Worm (Caenorhabditis elegans) whole organism, young adult: ENCODE results near the gene col-98.
A peak's percentile ranks its signal among the peaks of the same experiment; 100 is the strongest.

Experiments
- B0261.1 ChIP-seq: sonication (generic microtip); optimal IDR thresholded peaks from 2 replicates; lab custom pipeline; 2016; ENCODE audit warnings: mild to moderate bottlenecking, missing genetic modification characterization, moderate library complexity, missing compliant biosample characterization
- B0336.3 ChIP-seq: fragments of 200-800 bp; sonication (Bioruptor generic); IDR thresholded peaks from 2 replicates; pipeline ENCODE4 v1.3.6; 2022; ENCODE audit warnings: missing genetic modification characterization, missing compliant biosample characterization
- C06A6.2 ChIP-seq: fragments of 200-800 bp; sonication (Bioruptor generic); conservative IDR thresholded peaks from 2 replicates; pipeline ENCODE4 v1.3.6; 2022; ENCODE audit warnings: missing genetic modification characterization, missing compliant biosample characterization
- D2030.7 ChIP-seq: fragments of 200-800 bp; sonication (Bioruptor generic); IDR thresholded peaks from 2 replicates; pipeline ENCODE4 v1.3.6; 2022; ENCODE audit warnings: missing genetic modification reagents, missing genetic modification characterization, missing compliant biosample characterization
- F22D6.2 ChIP-seq: sonication (generic microtip); optimal IDR thresholded peaks from 2 replicates; lab custom pipeline; 2016; ENCODE audit warnings: mild to moderate bottlenecking, missing genetic modification characterization, missing compliant biosample characterization
- F33H1.4 ChIP-seq: fragments of 200-800 bp; sonication (Bioruptor generic); IDR thresholded peaks from 2 replicates; pipeline ENCODE4 v1.3.6; 2022; ENCODE audit warnings: missing genetic modification reagents, missing genetic modification characterization, missing compliant biosample characterization
- F37B4.10 ChIP-seq: fragments of 200-800 bp; sonication (Bioruptor generic); IDR thresholded peaks from 2 replicates; pipeline ENCODE4 v1.3.6; 2022; ENCODE audit warnings: missing genetic modification characterization, missing compliant biosample characterization
- F49E8.2 ChIP-seq: sonication (generic microtip); optimal IDR thresholded peaks from 3 replicates; lab custom pipeline; 2017; ENCODE audit warnings: missing genetic modification characterization, mild to moderate bottlenecking, missing compliant biosample characterization, antibody characterized with exemption, moderate library complexity; ENCODE audit not compliant: insufficient read depth
- F55B11.4 ChIP-seq: sonication (generic microtip); optimal IDR thresholded peaks from 2 replicates; lab custom pipeline; 2016; ENCODE audit warnings: missing compliant biosample characterization, missing genetic modification characterization, borderline replicate concordance; ENCODE audit not compliant: insufficient read depth
- F57C9.4 ChIP-seq: sonication (generic microtip); optimal IDR thresholded peaks from 2 replicates; lab custom pipeline; 2017; ENCODE audit warnings: mild to moderate bottlenecking, missing genetic modification characterization, missing compliant biosample characterization
- T07F8.4 ChIP-seq: sonication (generic microtip); optimal IDR thresholded peaks from 2 replicates; lab custom pipeline; 2016; ENCODE audit warnings: mild to moderate bottlenecking, missing genetic modification characterization, moderate library complexity, missing compliant biosample characterization
- Y67H2A.10 ChIP-seq: fragments of 200-800 bp; sonication (Bioruptor generic); conservative IDR thresholded peaks from 2 replicates; pipeline ENCODE4 v1.3.6; 2022; ENCODE audit warnings: missing genetic modification reagents, missing genetic modification characterization, missing compliant biosample characterization
- ZK185.1 ChIP-seq: sonication (generic microtip); optimal IDR thresholded peaks from 2 replicates; lab custom pipeline; 2016; ENCODE audit warnings: mild to moderate bottlenecking, missing genetic modification characterization, missing compliant biosample characterization; ENCODE audit not compliant: poor library complexity, severe bottlenecking
- aptf-3 ChIP-seq: fragments of 200-800 bp; sonication (Bioruptor generic); IDR thresholded peaks from 2 replicates; pipeline ENCODE4 v1.3.6; 2022; ENCODE audit warnings: missing genetic modification characterization, missing compliant biosample characterization
- ccch-3 ChIP-seq: fragments of 200-800 bp; sonication (Bioruptor generic); optimal IDR thresholded peaks from 2 replicates; lab custom pipeline; 2018; ENCODE audit warnings: mild to moderate bottlenecking, missing genetic modification characterization, missing compliant biosample characterization
- ceh-100 ChIP-seq: fragments of 200-800 bp; sonication (Bioruptor generic); IDR thresholded peaks from 2 replicates; pipeline ENCODE4 v1.3.6; 2022; ENCODE audit warnings: missing genetic modification reagents, missing genetic modification characterization, missing compliant biosample characterization
- ceh-58 ChIP-seq: fragments of 200-800 bp; sonication (Bioruptor generic); IDR thresholded peaks from 2 replicates; pipeline ENCODE4 v1.3.6; 2022; ENCODE audit warnings: missing genetic modification characterization, missing compliant biosample characterization
- dox-1 ChIP-seq: fragments of 200-800 bp; sonication (Bioruptor generic); IDR thresholded peaks from 2 replicates; pipeline ENCODE4 v1.3.6; 2022; ENCODE audit warnings: missing genetic modification reagents, missing genetic modification characterization, missing compliant biosample characterization
- efl-1 ChIP-seq: fragments of 150-350 bp; optimal IDR thresholded peaks from 2 replicates; lab custom pipeline; 2014; ENCODE audit warnings: missing biosample characterization, missing genetic modification reagents, missing genetic modification characterization
- egrh-3 ChIP-seq: fragments of 200-800 bp; sonication (Bioruptor generic); IDR thresholded peaks from 2 replicates; pipeline ENCODE4 v1.3.6; 2022; ENCODE audit warnings: missing genetic modification reagents, missing genetic modification characterization, missing compliant biosample characterization
- ets-4 ChIP-seq: fragments of 200-800 bp; sonication (Bioruptor generic); optimal IDR thresholded peaks from 2 replicates; lab custom pipeline; 2018; ENCODE audit warnings: mild to moderate bottlenecking, missing genetic modification characterization, missing compliant biosample characterization
- hlh-26 ChIP-seq: fragments of 200-800 bp; sonication (Bioruptor generic); conservative IDR thresholded peaks from 2 replicates; pipeline ENCODE4 v1.3.6; 2022; ENCODE audit warnings: missing genetic modification reagents, missing genetic modification characterization, missing compliant biosample characterization
- hmg-1.2 ChIP-seq: fragments of 200-800 bp; sonication (Bioruptor generic); IDR thresholded peaks from 2 replicates; pipeline ENCODE4 v1.3.6; 2022; ENCODE audit warnings: missing genetic modification reagents, missing genetic modification characterization, missing compliant biosample characterization
- lin-26 ChIP-seq: fragments of 200-800 bp; sonication (Bioruptor generic); IDR thresholded peaks from 2 replicates; pipeline ENCODE4 v1.3.6; 2022; ENCODE audit warnings: missing genetic modification reagents, missing genetic modification characterization, missing compliant biosample characterization
- lir-1 ChIP-seq: fragments of 200-800 bp; sonication (Bioruptor generic); conservative IDR thresholded peaks from 2 replicates; pipeline ENCODE4 v1.3.6; 2022; ENCODE audit warnings: missing genetic modification reagents, missing genetic modification characterization, missing compliant biosample characterization
- lsl-1 ChIP-seq: fragments of 200-800 bp; sonication (Bioruptor generic); optimal IDR thresholded peaks from 2 replicates; lab custom pipeline; 2018; ENCODE audit warnings: mild to moderate bottlenecking, missing genetic modification characterization, moderate library complexity, missing compliant biosample characterization
- nfya-2 ChIP-seq: fragments of 200-800 bp; sonication (Bioruptor generic); IDR thresholded peaks from 2 replicates; pipeline ENCODE4 v1.3.6; 2022; ENCODE audit warnings: missing genetic modification reagents, missing genetic modification characterization, missing compliant biosample characterization
- sea-2 ChIP-seq: fragments of 200-800 bp; sonication (Bioruptor generic); IDR thresholded peaks from 2 replicates; pipeline ENCODE4 v1.3.6; 2022; ENCODE audit warnings: missing genetic modification characterization, missing compliant biosample characterization
- snpc-1.1 ChIP-seq: sonication (generic microtip); optimal IDR thresholded peaks from 2 replicates; lab custom pipeline; 2017; ENCODE audit warnings: missing genetic modification characterization, mild to moderate bottlenecking, missing compliant biosample characterization, antibody characterized with exemption, moderate library complexity, missing genotype, missing genetic modification reagents; ENCODE audit not compliant: insufficient read depth
- somi-1 ChIP-seq: fragments of 200-800 bp; sonication (Bioruptor generic); optimal IDR thresholded peaks from 2 replicates; lab custom pipeline; 2018; ENCODE audit warnings: mild to moderate bottlenecking, missing genetic modification characterization, missing compliant biosample characterization
- xnd-1 ChIP-seq: sonication (generic microtip); optimal IDR thresholded peaks from 2 replicates; lab custom pipeline; 2016; ENCODE audit warnings: missing genotype, missing genetic modification reagents, missing genetic modification characterization, missing compliant biosample characterization
- zfh-2 ChIP-seq: fragments of 200-800 bp; sonication (Bioruptor generic); conservative IDR thresholded peaks from 2 replicates; pipeline ENCODE4 v1.3.6; 2022; ENCODE audit warnings: missing genetic modification reagents, missing genetic modification characterization, missing compliant biosample characterization
- zim-3 ChIP-seq: sonication (generic microtip); optimal IDR thresholded peaks from 2 replicates; lab custom pipeline; 2017; ENCODE audit warnings: mild to moderate bottlenecking, missing genetic modification characterization, moderate library complexity, missing compliant biosample characterization
- ztf-3 ChIP-seq: fragments of 200-800 bp; sonication (Bioruptor generic); optimal IDR thresholded peaks from 2 replicates; lab custom pipeline; 2018; ENCODE audit warnings: mild to moderate bottlenecking, missing genetic modification characterization, missing compliant biosample characterization
- ztf-6 ChIP-seq: fragments of 200-800 bp; sonication (Bioruptor generic); IDR thresholded peaks from 2 replicates; pipeline ENCODE4 v1.3.6; 2022; ENCODE audit warnings: missing genetic modification reagents, missing genetic modification characterization, missing compliant biosample characterization

Gene col-98

ce11 chrIII:13032429-13033018 is 13.7 kb downstream of the col-98 start (continued):
- TF ChIP-seq hmg-1.2 (GFP tag; lab: Robert Waterston, UW) (no peak), ceh-58 (GFP tag; lab: Robert Waterston, UW) (peak; percentile 71; the same call in 1 of the 2 replicates), ets-4 (GFP tag; lab: Kevin White, UChicago) (peak; percentile 35), somi-1 (GFP tag; lab: Kevin White, UChicago) (no peak), F37B4.10 (GFP tag; lab: Robert Waterston, UW) (no peak), lsl-1 (GFP tag; lab: Kevin White, UChicago) (no peak), Y67H2A.10 (0 out of 2 replicates have a peak, but pooled peaks have one; percentile 6), ztf-3 (no peak), hlh-26 (GFP tag; lab: Robert Waterston, UW) (no peak), xnd-1 (tag; lab: Kevin White, UChicago) (no peak), T07F8.4 (tag; lab: Kevin White, UChicago) (no peak), ceh-100 (GFP tag; lab: Robert Waterston, UW) (no peak), snpc-1.1 (tag; lab: Kevin White, UChicago) (no peak), F55B11.4 (tag; lab: Kevin White, UChicago) (no peak), B0261.1 (tag; lab: Kevin White, UChicago) (no peak), sea-2 (GFP tag; lab: Robert Waterston, UW) (no peak)

ce11 chrIII:13039739-13040138 is 20.9 kb downstream of the col-98 start, which contains the start of gene F54F12.2:
Gene F54F12.2, plus strand, starts transcription at chrIII:13040039.
- no peak for TF ChIP-seq F37B4.10 (GFP tag; lab: Robert Waterston, UW)
- no peak for TF ChIP-seq B0336.3 (GFP tag; lab: Robert Waterston, UW)
- no peak for TF ChIP-seq F33H1.4
- TF ChIP-seq zim-3 (tag; lab: Kevin White, UChicago), result no peak
- TF ChIP-seq ZK185.1 (tag; lab: Kevin White, UChicago), result no peak
- TF ChIP-seq C06A6.2, result no peak
- no peak for TF ChIP-seq aptf-3 (GFP tag; lab: Robert Waterston, UW)
- no peak for TF ChIP-seq F22D6.2 (tag; lab: Kevin White, UChicago)
- no peak for TF ChIP-seq ztf-6 (GFP tag; lab: Robert Waterston, UW)
- TF ChIP-seq zfh-2 (GFP tag; lab: Robert Waterston, UW), result no peak
- no peak for TF ChIP-seq ceh-100 (GFP tag; lab: Robert Waterston, UW)
- no peak for TF ChIP-seq dox-1 (GFP tag; lab: Robert Waterston, UW)
- no peak for TF ChIP-seq lir-1 (GFP tag; lab: Robert Waterston, UW)
- TF ChIP-seq lin-26, result no peak
- TF ChIP-seq F57C9.4, result no peak

- TF ChIP-seq egrh-3 (GFP tag; lab: Robert Waterston, UW) (no peak), D2030.7 (GFP tag; lab: Robert Waterston, UW) (no peak), nfya-2 (GFP tag; lab: Robert Waterston, UW) (no peak), ccch-3 (GFP tag; lab: Kevin White, UChicago) (no peak), F49E8.2 (no peak), efl-1 (GFP tag; lab: Kevin White, UChicago) (no peak)
These were observed 31.1 kb downstream of the col-98 start for ce11 chrIII:13049956-13050355.
